Worm (Caenorhabditis elegans) whole organism, late embryonic: ENCODE data around the gene Y6D1A.1.

Experiments used
- C08G9.2 ChIP-seq: sonication (generic microtip); optimal IDR thresholded peaks from 2 replicates; lab custom pipeline; 2016; ENCODE audit warnings: mild to moderate bottlenecking, missing genetic modification characterization, moderate library complexity, missing compliant biosample characterization
- F13H6.1 ChIP-seq: sonication (generic microtip); optimal IDR thresholded peaks from 2 replicates; lab custom pipeline; 2016; ENCODE audit warnings: missing genetic modification characterization, missing compliant biosample characterization
- Y22D7AL.16 ChIP-seq: sonication (generic microtip); optimal IDR thresholded peaks from 2 replicates; lab custom pipeline; 2016; ENCODE audit warnings: missing genetic modification characterization, missing compliant biosample characterization
- ahr-1 ChIP-seq: sonication (generic microtip); optimal IDR thresholded peaks from 2 replicates; lab custom pipeline; 2016; ENCODE audit warnings: missing genetic modification characterization, missing compliant biosample characterization
- ama-1 ChIP-seq: fragments of 150-350 bp; optimal IDR thresholded peaks from 2 replicates; lab custom pipeline; 2014
- ceh-14 ChIP-seq: sonication (generic microtip); optimal IDR thresholded peaks from 2 replicates; lab custom pipeline; 2016; ENCODE audit warnings: missing genotype, missing genetic modification characterization, missing compliant biosample characterization
- ceh-18 ChIP-seq: sonication (generic microtip); optimal IDR thresholded peaks from 2 replicates; lab custom pipeline; 2016; ENCODE audit warnings: missing genetic modification characterization, missing compliant biosample characterization
- ceh-2 ChIP-seq: sonication (generic microtip); optimal IDR thresholded peaks from 2 replicates; lab custom pipeline; 2016; ENCODE audit warnings: missing genotype, missing genetic modification characterization, missing compliant biosample characterization
- ceh-22 ChIP-seq: sonication (generic microtip); optimal IDR thresholded peaks from 2 replicates; lab custom pipeline; 2017; ENCODE audit warnings: missing biosample characterization, missing genetic modification characterization
- ceh-30 ChIP-seq: fragments of 150-350 bp; optimal IDR thresholded peaks from 2 replicates; lab custom pipeline; 2014; ENCODE audit warnings: missing biosample characterization, missing genetic modification characterization
- ceh-31 ChIP-seq: sonication (generic microtip); optimal IDR thresholded peaks from 2 replicates; lab custom pipeline; 2016; ENCODE audit warnings: missing genetic modification characterization, missing compliant biosample characterization
- ceh-34 ChIP-seq: sonication (generic microtip); optimal IDR thresholded peaks from 2 replicates; lab custom pipeline; 2016; ENCODE audit warnings: mild to moderate bottlenecking, missing genetic modification characterization, missing compliant biosample characterization
- ceh-48 ChIP-seq: sonication (generic microtip); optimal IDR thresholded peaks from 2 replicates; lab custom pipeline; 2016; ENCODE audit warnings: missing genetic modification characterization, inconsistent platforms, missing compliant biosample characterization
- ceh-6 ChIP-seq: fragments of 200-800 bp; sonication (Bioruptor generic); optimal IDR thresholded peaks from 2 replicates; lab custom pipeline; 2018; ENCODE audit warnings: mild to moderate bottlenecking, missing genetic modification characterization, missing compliant biosample characterization
- ceh-9 ChIP-seq: sonication (generic microtip); optimal IDR thresholded peaks from 2 replicates; lab custom pipeline; 2016; ENCODE audit warnings: mild to moderate bottlenecking, missing genetic modification characterization, inconsistent platforms, missing compliant biosample characterization
- che-1 ChIP-seq: sonication (generic microtip); optimal IDR thresholded peaks from 2 replicates; lab custom pipeline; 2016; ENCODE audit warnings: mild to moderate bottlenecking, missing genetic modification characterization, missing compliant biosample characterization
- dve-1 ChIP-seq: sonication (generic microtip); optimal IDR thresholded peaks from 2 replicates; lab custom pipeline; 2017; ENCODE audit warnings: antibody characterized with exemption, mild to moderate bottlenecking, missing genetic modification characterization, missing compliant biosample characterization
- elt-4 ChIP-seq: sonication (generic microtip); optimal IDR thresholded peaks from 2 replicates; lab custom pipeline; 2016; ENCODE audit warnings: missing genetic modification characterization, missing compliant biosample characterization
- ets-4 ChIP-seq: sonication (generic microtip); optimal IDR thresholded peaks from 2 replicates; lab custom pipeline; 2016; ENCODE audit warnings: missing genetic modification characterization, missing compliant biosample characterization
- eyg-1 ChIP-seq: sonication (generic microtip); optimal IDR thresholded peaks from 2 replicates; lab custom pipeline; 2016; ENCODE audit warnings: missing genotype, missing genetic modification characterization, missing compliant biosample characterization
- fkh-6 ChIP-seq: sonication (generic microtip); optimal IDR thresholded peaks from 2 replicates; lab custom pipeline; 2016; ENCODE audit warnings: missing genetic modification characterization, missing compliant biosample characterization
- hlh-13 ChIP-seq: fragments of 200-800 bp; sonication (Bioruptor generic); optimal IDR thresholded peaks from 2 replicates; lab custom pipeline; 2018; ENCODE audit warnings: mild to moderate bottlenecking, missing genetic modification characterization, missing compliant biosample characterization
- hlh-15 ChIP-seq: sonication (generic microtip); optimal IDR thresholded peaks from 2 replicates; lab custom pipeline; 2016; ENCODE audit warnings: missing genetic modification characterization, missing compliant biosample characterization
- hlh-6 ChIP-seq: sonication (generic microtip); optimal IDR thresholded peaks from 2 replicates; lab custom pipeline; 2016; ENCODE audit warnings: missing genotype, missing genetic modification characterization, missing compliant biosample characterization
- lim-6 ChIP-seq: sonication (generic microtip); optimal IDR thresholded peaks from 2 replicates; lab custom pipeline; 2016; ENCODE audit warnings: missing genetic modification characterization, missing compliant biosample characterization
- madf-2 ChIP-seq: sonication (generic microtip); optimal IDR thresholded peaks from 2 replicates; lab custom pipeline; 2017; ENCODE audit warnings: missing genetic modification characterization, missing compliant biosample characterization
- mec-3 ChIP-seq: sonication (generic microtip); optimal IDR thresholded peaks from 2 replicates; lab custom pipeline; 2016; ENCODE audit warnings: borderline replicate concordance, missing genetic modification characterization, missing compliant biosample characterization
- nfya-1 ChIP-seq: sonication (generic microtip); optimal IDR thresholded peaks from 2 replicates; lab custom pipeline; 2017; ENCODE audit warnings: missing genetic modification characterization, mild to moderate bottlenecking, missing compliant biosample characterization, antibody characterized with exemption, moderate library complexity
- nhr-11 ChIP-seq: fragments of 150-350 bp; optimal IDR thresholded peaks from 2 replicates; lab custom pipeline; 2014; ENCODE audit warnings: missing biosample characterization, missing genetic modification characterization
- nhr-232 ChIP-seq: sonication (generic microtip); optimal IDR thresholded peaks from 2 replicates; lab custom pipeline; 2016; ENCODE audit warnings: missing genetic modification characterization, missing compliant biosample characterization
- npax-4 ChIP-seq: sonication (generic microtip); optimal IDR thresholded peaks from 2 replicates; lab custom pipeline; 2016; ENCODE audit warnings: missing genetic modification characterization, missing compliant biosample characterization
- odd-2 ChIP-seq: sonication (generic microtip); optimal IDR thresholded peaks from 2 replicates; lab custom pipeline; 2017; ENCODE audit warnings: antibody characterized with exemption, mild to moderate bottlenecking, missing genetic modification characterization, missing compliant biosample characterization
- pag-3 ChIP-seq: sonication (generic microtip); optimal IDR thresholded peaks from 2 replicates; lab custom pipeline; 2016; ENCODE audit warnings: missing compliant biosample characterization, missing genetic modification characterization, borderline replicate concordance
- pat-9 ChIP-seq: fragments of 200-800 bp; sonication (Bioruptor generic); optimal IDR thresholded peaks from 2 replicates; lab custom pipeline; 2018; ENCODE audit warnings: mild to moderate bottlenecking, missing genetic modification characterization, moderate library complexity, missing compliant biosample characterization
- pqm-1 ChIP-seq: sonication (generic microtip); optimal IDR thresholded peaks from 2 replicates; lab custom pipeline; 2016; ENCODE audit warnings: missing genetic modification characterization, missing compliant biosample characterization
- pros-1 ChIP-seq: fragments of 150-350 bp; optimal IDR thresholded peaks from 2 replicates; lab custom pipeline; 2014; ENCODE audit warnings: missing biosample characterization, missing genetic modification reagents, missing genetic modification characterization
- ref-2 ChIP-seq: sonication (generic microtip); optimal IDR thresholded peaks from 2 replicates; lab custom pipeline; 2016; ENCODE audit warnings: missing genetic modification characterization, missing compliant biosample characterization
- rnt-1 ChIP-seq: sonication (generic microtip); optimal IDR thresholded peaks from 2 replicates; lab custom pipeline; 2016; ENCODE audit warnings: missing genetic modification characterization, missing compliant biosample characterization
- sdc-2 ChIP-seq: sonication (generic microtip); optimal IDR thresholded peaks from 2 replicates; lab custom pipeline; 2016; ENCODE audit warnings: missing genotype, missing genetic modification characterization, missing compliant biosample characterization
- sox-2 ChIP-seq: fragments of 200-800 bp; sonication (Bioruptor generic); IDR thresholded peaks from 2 replicates; pipeline ENCODE4 v1.3.6; 2022; ENCODE audit warnings: missing genetic modification reagents, missing genetic modification characterization, missing compliant biosample characterization
- tbx-2 ChIP-seq: sonication (generic microtip); optimal IDR thresholded peaks from 2 replicates; lab custom pipeline; 2016; ENCODE audit warnings: missing genetic modification characterization, missing compliant biosample characterization
- unc-3 ChIP-seq, 2 experiments: fragments of 200-800 bp in 1 of 2; sonication (Bioruptor generic) in 1 of 2; sonication (generic microtip) in 1 of 2; conservative IDR thresholded peaks in 1 of 2; optimal IDR thresholded peaks in 1 of 2; 2 replicates each; pipeline versions ENCODE4 v1.3.6 to Lab custom; 2016 to 2022; ENCODE audit warnings: missing compliant biosample characterization in 2 of 2, missing genetic modification characterization in 2 of 2, missing genetic modification reagents in 1 of 2
- unc-42 ChIP-seq: sonication (generic microtip); optimal IDR thresholded peaks from 2 replicates; lab custom pipeline; 2016; ENCODE audit warnings: missing genotype, missing genetic modification characterization, missing compliant biosample characterization
- unc-86 ChIP-seq: sonication (generic microtip); optimal IDR thresholded peaks from 2 replicates; lab custom pipeline; 2016; ENCODE audit warnings: missing genetic modification characterization, missing compliant biosample characterization
- zip-5 ChIP-seq: sonication (generic microtip); optimal IDR thresholded peaks from 2 replicates; lab custom pipeline; 2016; ENCODE audit warnings: missing genetic modification characterization, missing compliant biosample characterization

The Y6D1A.1 gene

ce11 chrII:11823566-11824308 is at the start of gene Y6D1A.1:
TSS of gene Y6D1A.1 (minus strand) at chrII:11823616.
- TF ChIP-seq hlh-13 (GFP tag; lab: Kevin White, UChicago) (no peak), ceh-9 (no peak), ceh-30 (tag; lab: Kevin White, UChicago) (no peak), ahr-1 (no peak), unc-3 (GFP tag; conservative IDR thresholded peaks at IDR 0.05; lab: Robert Waterston, UW) (no peak), unc-3 (tag; optimal IDR thresholded peaks at IDR 0.05; lab: Kevin White, UChicago) (no peak), ceh-6 (no peak), pqm-1 (no peak), dve-1 (no peak), ama-1 (lab: Kevin White, UChicago) (no peak), hlh-15 (tag; lab: Kevin White, UChicago) (no peak), zip-5 (no peak), sdc-2 (no peak), ceh-18 (tag; lab: Kevin White, UChicago) (no peak), ets-4 (tag; lab: Kevin White, UChicago) (no peak), elt-4 (tag; lab: Kevin White, UChicago) (no peak), ceh-48 (no peak), ceh-2 (tag; lab: Kevin White, UChicago) (no peak)

ce11 chrII:11868893-11869292 is 45.5 kb upstream of the Y6D1A.1 start:
- TF ChIP-seq elt-4 (tag; lab: Kevin White, UChicago) (no peak), mec-3 (tag; lab: Kevin White, UChicago) (peak; percentile 46), F13H6.1 (tag; lab: Kevin White, UChicago) (no peak), unc-86 (tag; lab: Kevin White, UChicago) (no peak), che-1 (tag; lab: Kevin White, UChicago) (no peak), ref-2 (tag; lab: Kevin White, UChicago) (no peak)

ce11 chrII:11868234-11868633 is 44.8 kb upstream of the Y6D1A.1 start, which contains the start of gene col-84:
TSS of gene col-84 (plus strand) at chrII:11868534.
- TF ChIP-seq lim-6 (tag; lab: Kevin White, UChicago) (no peak), eyg-1 (tag; lab: Kevin White, UChicago) (no peak), ceh-34 (tag; lab: Kevin White, UChicago) (no peak), che-1 (tag; lab: Kevin White, UChicago) (no peak), sox-2 (GFP tag; lab: Robert Waterston, UW) (no peak), C08G9.2 (tag; lab: Kevin White, UChicago) (no peak), rnt-1 (tag; lab: Kevin White, UChicago) (no peak), nfya-1 (tag; lab: Kevin White, UChicago) (no peak), tbx-2 (tag; lab: Kevin White, UChicago) (no peak), ceh-14 (tag; lab: Kevin White, UChicago) (no peak), unc-42 (tag; lab: Kevin White, UChicago) (no peak), ceh-22 (tag; lab: Kevin White, UChicago) (no peak), pag-3 (tag; lab: Kevin White, UChicago) (no peak), odd-2 (tag; lab: Kevin White, UChicago) (no peak), ceh-6 (no peak), hlh-13 (GFP tag; lab: Kevin White, UChicago) (no peak), sdc-2 (no peak), npax-4 (tag; lab: Kevin White, UChicago) (no peak)

- TF ChIP-seq hlh-6 (no peak), ceh-31 (tag; lab: Kevin White, UChicago) (no peak), pat-9 (no peak), Y22D7AL.16 (tag; lab: Kevin White, UChicago) (no peak), pros-1 (tag; lab: Kevin White, UChicago) (no peak), hlh-15 (tag; lab: Kevin White, UChicago) (no peak), nhr-232 (tag; lab: Kevin White, UChicago) (no peak), odd-2 (tag; lab: Kevin White, UChicago) (no peak), che-1 (tag; lab: Kevin White, UChicago) (no peak), ceh-9 (no peak), mec-3 (tag; lab: Kevin White, UChicago) (no peak), fkh-6 (tag; lab: Kevin White, UChicago) (no peak), nhr-11 (no peak), C08G9.2 (tag; lab: Kevin White, UChicago) (no peak), ceh-30 (tag; lab: Kevin White, UChicago) (no peak), pag-3 (tag; lab: Kevin White, UChicago) (no peak), ceh-6 (no peak), madf-2 (no peak), lim-6 (tag; lab: Kevin White, UChicago) (no peak)
These were observed 42.2 kb upstream of the Y6D1A.1 start, which contains the start of gene K12D12.4 for ce11 chrII:11865644-11866043. TSS of gene K12D12.4 (minus strand) at chrII:11865744.
